Worm (Caenorhabditis elegans) whole organism, early embryonic: ENCODE measurements around the gene C13A2.9.

ENCODE experiments used
- F13C5.2 ChIP-seq: sonication (generic microtip); optimal IDR thresholded peaks from 2 replicates; lab custom pipeline; 2017; ENCODE audit warnings: mild to moderate bottlenecking, missing genetic modification characterization, inconsistent platforms, missing compliant biosample characterization
- aly-1 ChIP-seq: sonication (generic microtip); optimal IDR thresholded peaks from 2 replicates; lab custom pipeline; 2016; ENCODE audit warnings: missing genetic modification characterization, missing compliant biosample characterization
- ama-1 ChIP-seq: fragments of 150-350 bp; optimal IDR thresholded peaks from 2 replicates; lab custom pipeline; 2014
- ceh-13 ChIP-seq: fragments of 200-800 bp; sonication (Bioruptor generic); optimal IDR thresholded peaks from 2 replicates; lab custom pipeline; 2018; ENCODE audit warnings: mild to moderate bottlenecking, missing genetic modification characterization, missing compliant biosample characterization
- hmbx-1 ChIP-seq: sonication (generic microtip); optimal IDR thresholded peaks from 2 replicates; lab custom pipeline; 2016; ENCODE audit warnings: mild to moderate bottlenecking, missing genetic modification characterization, missing compliant biosample characterization
- scrt-1 ChIP-seq: fragments of 200-800 bp; sonication (Bioruptor generic); IDR thresholded peaks from 2 replicates; pipeline ENCODE4 v1.3.6; 2022; ENCODE audit warnings: missing genetic modification characterization, missing compliant biosample characterization
- tbx-11 ChIP-seq: fragments of 200-800 bp; sonication (Bioruptor generic); IDR thresholded peaks from 2 replicates; pipeline ENCODE4 v1.3.6; 2022; ENCODE audit warnings: missing genetic modification characterization, missing compliant biosample characterization
- tbx-37 ChIP-seq: fragments of 200-800 bp; sonication (Bioruptor generic); conservative IDR thresholded peaks from 2 replicates; pipeline ENCODE4 v1.3.6; 2022; ENCODE audit warnings: missing genetic modification reagents, missing genetic modification characterization, missing compliant biosample characterization

ce11 chrV:7248227-7248953, 15.6 kb downstream of the C13A2.9 start:
- TF ChIP-seq ceh-13 (GFP tag; lab: Kevin White, UChicago) (no peak), tbx-11 (GFP tag; lab: Robert Waterston, UW) (no peak), F13C5.2 (no peak), tbx-37 (GFP tag; lab: Robert Waterston, UW) (no peak), aly-1 (no peak), ama-1 (no peak), hmbx-1 (tag; lab: Kevin White, UChicago) (no peak), scrt-1 (GFP tag; lab: Robert Waterston, UW) (no peak)
